Fruit fly (Drosophila melanogaster) whole organism, prepupa: ENCODE results near the gene CG15506.

Experiments used
- CG10669 ChIP-seq: fragments of 200-800 bp; sonication (Bioruptor generic); optimal IDR thresholded peaks from 3 replicates; lab custom pipeline; 2018; ENCODE audit warnings: missing biosample characterization, mild to moderate bottlenecking, missing genetic modification characterization, moderate library complexity
- CG11762 ChIP-seq: fragments of 200-800 bp; sonication (Bioruptor generic); optimal IDR thresholded peaks from 3 replicates; lab custom pipeline; 2016; ENCODE audit warnings: missing biosample characterization, missing genetic modification characterization; ENCODE audit not compliant: insufficient read depth
- CG32006 ChIP-seq: fragments of 200-800 bp; sonication (Bioruptor generic); optimal IDR thresholded peaks from 3 replicates; lab custom pipeline; 2017; ENCODE audit warnings: missing biosample characterization, mild to moderate bottlenecking, missing genetic modification characterization
- CG4318 ChIP-seq: fragments of 200-800 bp; sonication (Bioruptor generic); optimal IDR thresholded peaks from 3 replicates; lab custom pipeline; 2017; ENCODE audit warnings: missing biosample characterization, mild to moderate bottlenecking, missing genetic modification characterization
- CG6808 ChIP-seq: fragments of 200-800 bp; sonication (Bioruptor generic); optimal IDR thresholded peaks from 3 replicates; lab custom pipeline; 2017; ENCODE audit warnings: missing biosample characterization, missing genetic modification characterization, mild to moderate bottlenecking, moderate library complexity, missing genetic modification reagents
- Gug ChIP-seq: fragments of 200-800 bp; sonication (Bioruptor generic); IDR thresholded peaks from 2 replicates; pipeline ENCODE4 v1.3.6; 2022; ENCODE audit warnings: missing biosample characterization, missing genetic modification characterization
- Lpt ChIP-seq: fragments of 200-800 bp; sonication (Bioruptor generic); optimal IDR thresholded peaks from 3 replicates; lab custom pipeline; 2016; ENCODE audit warnings: missing biosample characterization, missing genetic modification characterization
- ss ChIP-seq, 2 experiments: fragments of 200-800 bp; sonication (Bioruptor generic); optimal IDR thresholded peaks; 2 replicates in 1 of 2; 3 replicates in 1 of 2; lab custom pipeline; 2017 to 2018; ENCODE audit warnings: mild to moderate bottlenecking in 2 of 2, missing biosample characterization in 2 of 2, missing genetic modification characterization in 2 of 2, moderate library complexity in 1 of 2

- no peak for TF ChIP-seq ss (GFP tag; optimal IDR thresholded peaks at IDR 0.05; lab: Kevin White, UChicago)
- peak; percentile 62 for TF ChIP-seq CG10669 (GFP tag; lab: Kevin White, UChicago)
- peak; percentile 6 for TF ChIP-seq CG6808
- TF ChIP-seq Gug (GFP tag; lab: Robert Waterston, UW): no peak
- TF ChIP-seq CG4318 (GFP tag; lab: Kevin White, UChicago): peak; percentile 24
- peak; percentile 63 for TF ChIP-seq CG32006
- TF ChIP-seq Lpt: no peak
- TF ChIP-seq CG11762: no peak
Observed at dm6 chr3R:29690539-29690852, 28.0 kb upstream of the CG15506 start.
